Fruit fly (Drosophila melanogaster): Measurements from ENCODE around the gene CG12991.

Gene CG12991

dm6 chrX:17631996-17632612 is 52.4 kb downstream of the CG12991 start, which contains the start of the genes corolla and ND-24 (continued):
- no peak for TF ChIP-seq schlank (tag; optimal IDR thresholded peaks at IDR 0.05)
- peak; percentile 48 for TF ChIP-seq nerfin-1 (tag; optimal IDR thresholded peaks at IDR 0.05)
- TF ChIP-seq salm (tag; optimal IDR thresholded peaks at IDR 0.05), result peak; percentile 16
- TF ChIP-seq gfzf (GFP tag; optimal IDR thresholded peaks at IDR 0.05), result peak; percentile 45
- peak; percentile 83 for TF ChIP-seq ems (GFP tag; optimal IDR thresholded peaks at IDR 0.05)
- peak; percentile 88 for TF ChIP-seq Aef1 (GFP tag; IDR thresholded peaks at IDR 0.05)
- peak in 1 of 2 experiments; percentile 85 for TF ChIP-seq bsh (GFP tag; optimal IDR thresholded peaks at IDR 0.05)
- no peak for TF ChIP-seq pita (GFP tag; optimal IDR thresholded peaks at IDR 0.05)
- peak; percentile 86 for TF ChIP-seq esg (GFP tag; conservative IDR thresholded peaks at IDR 0.05)
- peak; percentile 74 for TF ChIP-seq CG42726 (GFP tag; IDR thresholded peaks at IDR 0.05; ENCODE audit: partially characterized antibody)
- peak; percentile 85 for TF ChIP-seq Camta (GFP tag; optimal IDR thresholded peaks at IDR 0.05)
- TF ChIP-seq Eip74EF (GFP tag; optimal IDR thresholded peaks at IDR 0.05), result no peak
- TF ChIP-seq ci (GFP tag; IDR thresholded peaks at IDR 0.05), result peak; percentile 84
- TF ChIP-seq Hr39 (optimal IDR thresholded peaks at IDR 0.05), result no peak
- TF ChIP-seq CG3726 (GFP tag; IDR thresholded peaks at IDR 0.05), result 0 out of 3 replicates have a peak, but pooled peaks have one; percentile 66
- TF ChIP-seq al (GFP tag; IDR thresholded peaks at IDR 0.05), result peak; percentile 90
- no peak for TF ChIP-seq h (optimal IDR thresholded peaks at IDR 0.05)
- TF ChIP-seq Mad (GFP tag; optimal IDR thresholded peaks at IDR 0.05), result peak; percentile 72
- TF ChIP-seq gsb (GFP tag; IDR thresholded peaks at IDR 0.05), result 0 out of 2 replicates have a peak, but pooled peaks have one; percentile 30
- no peak for TF ChIP-seq D (optimal IDR thresholded peaks at IDR 0.05)
- TF ChIP-seq D (GFP tag; optimal IDR thresholded peaks at IDR 0.05), result peak; percentile 63
- TF ChIP-seq CG1832 (GFP tag; optimal IDR thresholded peaks at IDR 0.05), result no peak
- peak; percentile 54 for TF ChIP-seq CG6683 (GFP tag; optimal IDR thresholded peaks at IDR 0.05)
- no peak for TF ChIP-seq sc (optimal IDR thresholded peaks at IDR 0.05)
- peak; percentile 58 for TF ChIP-seq sc (GFP tag; optimal IDR thresholded peaks at IDR 0.05)
- peak; percentile 49; the same call in 1 of the 2 replicates for TF ChIP-seq Lim3 (GFP tag; IDR thresholded peaks at IDR 0.05)
- TF ChIP-seq emc (GFP tag; optimal IDR thresholded peaks at IDR 0.05), result peak; percentile 30
- peak; percentile 82 for TF ChIP-seq jumu (GFP tag; optimal IDR thresholded peaks at IDR 0.05)
- TF ChIP-seq CG6854 (GFP tag; optimal IDR thresholded peaks at IDR 0.05), result peak; percentile 48
- TF ChIP-seq CG31388 (GFP tag; optimal IDR thresholded peaks at IDR 0.05), result peak; percentile 84
- TF ChIP-seq Xrp1 (GFP tag; IDR thresholded peaks at IDR 0.05), result peak; percentile 92
- peak; percentile 69 for TF ChIP-seq CG15696 (tag; optimal IDR thresholded peaks at IDR 0.05)
- TF ChIP-seq bcd (GFP tag; optimal IDR thresholded peaks at IDR 0.05), result peak; percentile 78
- peak; percentile 93 for TF ChIP-seq vvl (GFP tag; IDR thresholded peaks at IDR 0.05)
- TF ChIP-seq Lpt (GFP tag; optimal IDR thresholded peaks at IDR 0.05), result no peak
- peak; percentile 43 for TF ChIP-seq twi (tag; optimal IDR thresholded peaks at IDR 0.05)
- TF ChIP-seq HLHmδ (GFP tag; optimal IDR thresholded peaks at IDR 0.05), result no peak
- TF ChIP-seq CG6813 (GFP tag; optimal IDR thresholded peaks at IDR 0.05), result no peak
- no peak for TF ChIP-seq Kr (GFP tag; optimal IDR thresholded peaks at IDR 0.05)
- TF ChIP-seq trh (GFP tag; optimal IDR thresholded peaks at IDR 0.05), result peak; percentile 80
- TF ChIP-seq seq (GFP tag; IDR thresholded peaks at IDR 0.05), result peak; percentile 69
- peak; percentile 76 for TF ChIP-seq CG13123 (GFP tag; optimal IDR thresholded peaks at IDR 0.05)
- peak; percentile 88 for TF ChIP-seq HLH4C (GFP tag; IDR thresholded peaks at IDR 0.05; ENCODE audit: partially characterized antibody)
- peak; percentile 49 for TF ChIP-seq CG11723 (GFP tag; optimal IDR thresholded peaks at IDR 0.05)
- 0 out of 3 replicates have a peak, but pooled peaks have one; percentile 50 for TF ChIP-seq C15 (GFP tag; IDR thresholded peaks at IDR 0.05)
- peak; percentile 49; the same call in 1 of the 2 replicates for TF ChIP-seq CG10321 (GFP tag; IDR thresholded peaks at IDR 0.05)
- TF ChIP-seq Pdp1 (GFP tag; optimal IDR thresholded peaks at IDR 0.05), result peak; percentile 86 to 90
- no peak for TF ChIP-seq CG31365 (tag; optimal IDR thresholded peaks at IDR 0.05)
- peak; percentile 81 for TF ChIP-seq NfI (GFP tag; optimal IDR thresholded peaks at IDR 0.05)
- peak; percentile 81 for TF ChIP-seq dmrt11E (tag; optimal IDR thresholded peaks at IDR 0.05)

All from whole organism, embryonic.